Fruit fly (Drosophila melanogaster) S2 (cell line): Measurements from ENCODE around the gene Fdx1.

Experiments
- CG8478 ChIP-seq: fragments of >200 bp; optimal IDR thresholded peaks from 2 replicates; lab custom pipeline; 2018
- CTCF ChIP-seq, 2 experiments: fragments of >200 bp; optimal IDR thresholded peaks; 2 replicates each; lab custom pipeline; 2018

dm6 chr3L:9349314-9349733 is 21.7 kb downstream of the Fdx1 start, which contains the start of gene PGRP-LF:
- TF ChIP-seq CG8478 (lab: Kevin White, UChicago) (no peak), CTCF (optimal IDR thresholded peaks at IDR 0.05; lab: Kevin White, UChicago) (no peak)
